Worm (Caenorhabditis elegans): ENCODE results near the gene phf-31.

The phf-31 gene

DNA sequence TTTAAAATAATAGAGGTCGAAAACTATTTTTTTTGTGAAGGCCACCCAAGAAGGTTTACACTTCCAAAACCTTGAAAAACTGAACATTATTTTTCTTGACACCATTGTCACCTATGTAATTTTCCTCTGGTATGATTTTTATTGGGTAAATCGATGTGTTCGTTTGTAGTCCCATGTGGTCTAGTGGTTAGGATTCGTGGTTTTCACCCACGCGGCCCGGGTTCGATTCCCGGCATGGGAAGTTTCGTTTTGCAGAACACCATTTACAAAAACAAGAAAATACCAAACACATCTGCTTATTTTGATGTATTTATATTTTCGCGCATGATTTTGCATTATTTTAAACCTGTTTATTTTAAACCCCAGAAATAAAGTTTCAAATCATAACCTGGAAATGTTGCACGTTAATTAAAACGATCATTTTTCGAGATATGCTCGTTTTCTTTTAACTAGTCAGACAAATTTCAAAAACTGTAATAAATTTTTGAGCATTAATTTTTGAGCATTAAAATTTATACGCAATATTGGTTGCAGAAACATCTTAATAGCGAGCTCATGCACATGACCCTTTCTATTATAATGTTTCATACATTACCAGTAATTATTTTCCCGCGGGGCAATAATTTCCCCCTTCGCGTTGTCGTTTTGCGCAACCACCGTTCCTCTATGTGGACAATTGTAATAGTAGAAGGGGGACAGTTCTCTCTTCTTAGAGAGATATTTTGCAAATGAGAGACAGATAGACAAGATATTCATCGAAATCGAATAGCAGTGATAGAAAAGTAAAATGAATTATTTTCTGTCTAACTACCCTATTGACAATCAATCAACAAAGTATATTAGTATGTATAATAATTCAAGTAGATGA, 14.1 kb upstream of the phf-31 start:
- TF ChIP-seq dmd-4 (tag; optimal IDR thresholded peaks at IDR 0.05): peak; percentile 13
- TF ChIP-seq mdl-1 (tag; optimal IDR thresholded peaks at IDR 0.05): no peak
- TF ChIP-seq gmeb-1 (tag; optimal IDR thresholded peaks at IDR 0.05): peak; percentile 58
- no peak for TF ChIP-seq alr-1 (tag; optimal IDR thresholded peaks at IDR 0.05)
- no peak for TF ChIP-seq ama-1 (optimal IDR thresholded peaks at IDR 0.05)
- TF ChIP-seq sem-4 (tag; optimal IDR thresholded peaks at IDR 0.05): no peak
- no peak for TF ChIP-seq ztf-1 (GFP tag; conservative IDR thresholded peaks at IDR 0.05)
- peak; percentile 20 for TF ChIP-seq ceh-16 (tag; optimal IDR thresholded peaks at IDR 0.05)
- TF ChIP-seq nhr-21 (tag; optimal IDR thresholded peaks at IDR 0.05): peak; percentile 78
- no peak for TF ChIP-seq unc-55 (GFP tag; optimal IDR thresholded peaks at IDR 0.05)
- no peak for TF ChIP-seq crh-2 (tag; optimal IDR thresholded peaks at IDR 0.05)
- peak in 1 of 2 experiments; percentile 38 for TF ChIP-seq lsy-2 (tag; optimal IDR thresholded peaks at IDR 0.05)
- TF ChIP-seq elt-3 (tag; optimal IDR thresholded peaks at IDR 0.05): no peak
- TF ChIP-seq R02D3.7 (tag; optimal IDR thresholded peaks at IDR 0.05): no peak
- peak; percentile 12 for TF ChIP-seq nhr-129 (tag; optimal IDR thresholded peaks at IDR 0.05)
- no peak for TF ChIP-seq zag-1 (tag; optimal IDR thresholded peaks at IDR 0.05)
- no peak for TF ChIP-seq C34F6.9 (tag; optimal IDR thresholded peaks at IDR 0.05)
- TF ChIP-seq lin-39 (tag; optimal IDR thresholded peaks at IDR 0.05): no peak
- no peak for TF ChIP-seq ztf-11 (tag; optimal IDR thresholded peaks at IDR 0.05)
- TF ChIP-seq sma-3 (GFP tag; optimal IDR thresholded peaks at IDR 0.05): peak; percentile 56
- TF ChIP-seq sma-9 (GFP tag; optimal IDR thresholded peaks at IDR 0.05): peak; percentile 21
- no peak for TF ChIP-seq sma-9 (tag; optimal IDR thresholded peaks at IDR 0.05)
- peak; percentile 32 for TF ChIP-seq nhr-25 (tag; optimal IDR thresholded peaks at IDR 0.05)
- TF ChIP-seq mab-5 (tag; optimal IDR thresholded peaks at IDR 0.05): no peak
- no peak for TF ChIP-seq skn-1 (tag; optimal IDR thresholded peaks at IDR 0.05)
- TF ChIP-seq ZK546.5 (tag; optimal IDR thresholded peaks at IDR 0.05): no peak
- TF ChIP-seq lin-11 (tag; optimal IDR thresholded peaks at IDR 0.05): no peak
- TF ChIP-seq unc-39 (tag; optimal IDR thresholded peaks at IDR 0.05): no peak
- TF ChIP-seq F13H6.1 (tag; optimal IDR thresholded peaks at IDR 0.05): no peak
- TF ChIP-seq lin-13 (GFP tag; optimal IDR thresholded peaks at IDR 0.05): peak; percentile 10

ce11 chrX:10670198-10670597, 11.6 kb upstream of the phf-31 start:
- TF ChIP-seq egl-27 (tag; optimal IDR thresholded peaks at IDR 0.05) (no peak), lin-13 (GFP tag; optimal IDR thresholded peaks at IDR 0.05) (no peak), ztf-11 (tag; optimal IDR thresholded peaks at IDR 0.05) (no peak), elt-1 (tag; optimal IDR thresholded peaks at IDR 0.05) (no peak), ama-1 (optimal IDR thresholded peaks at IDR 0.05) (no peak), peb-1 (tag; optimal IDR thresholded peaks at IDR 0.05) (no peak), aly-2 (tag; optimal IDR thresholded peaks at IDR 0.05) (no peak), nhr-25 (tag; optimal IDR thresholded peaks at IDR 0.05) (no peak), alr-1 (tag; optimal IDR thresholded peaks at IDR 0.05) (no peak), nhr-10 (tag; optimal IDR thresholded peaks at IDR 0.05) (no peak), lsy-2 (tag; optimal IDR thresholded peaks at IDR 0.05) (no peak), blmp-1 (tag; optimal IDR thresholded peaks at IDR 0.05; ENCODE audit: insufficient read depth) (no peak), crh-2 (tag; optimal IDR thresholded peaks at IDR 0.05) (no peak), Y55F3AM.14 (GFP tag; optimal IDR thresholded peaks at IDR 0.05) (no peak), sem-4 (tag; optimal IDR thresholded peaks at IDR 0.05) (no peak), R02D3.7 (tag; optimal IDR thresholded peaks at IDR 0.05) (no peak), lin-39 (tag; optimal IDR thresholded peaks at IDR 0.05) (no peak), ceh-82 (tag; optimal IDR thresholded peaks at IDR 0.05) (no peak), zag-1 (tag; optimal IDR thresholded peaks at IDR 0.05) (no peak)

- TF ChIP-seq Y55F3AM.14 (GFP tag; optimal IDR thresholded peaks at IDR 0.05): no peak
- TF ChIP-seq gmeb-1 (tag; optimal IDR thresholded peaks at IDR 0.05): no peak
- TF ChIP-seq mab-5 (tag; optimal IDR thresholded peaks at IDR 0.05): no peak
- no peak for TF ChIP-seq egl-27 (tag; optimal IDR thresholded peaks at IDR 0.05)
- TF ChIP-seq nhr-77 (tag; optimal IDR thresholded peaks at IDR 0.05): no peak
- no peak for TF ChIP-seq C34F6.9 (tag; optimal IDR thresholded peaks at IDR 0.05)
- TF ChIP-seq nhr-237 (tag; optimal IDR thresholded peaks at IDR 0.05): no peak
Observed at ce11 chrX:10674199-10674598, 7.6 kb upstream of the phf-31 start, which contains the start of gene F13E6.2. Gene F13E6.2, minus strand, starts transcription at chrX:10674299.

Measured in whole organism, L2 larva.